Worm (Caenorhabditis elegans) whole organism, young adult: ENCODE results near the gene R10H10.3.
A peak's percentile ranks its signal among the peaks of the same experiment; 100 is the strongest.

Source experiments
- B0019.2 ChIP-seq: fragments of 200-800 bp; sonication (Bioruptor generic); conservative IDR thresholded peaks from 2 replicates; pipeline ENCODE4 v1.3.6; 2022; ENCODE audit warnings: missing genetic modification reagents, missing genetic modification characterization, missing compliant biosample characterization
- B0261.1 ChIP-seq: sonication (generic microtip); optimal IDR thresholded peaks from 2 replicates; lab custom pipeline; 2016; ENCODE audit warnings: mild to moderate bottlenecking, missing genetic modification characterization, moderate library complexity, missing compliant biosample characterization
- B0336.3 ChIP-seq: fragments of 200-800 bp; sonication (Bioruptor generic); IDR thresholded peaks from 2 replicates; pipeline ENCODE4 v1.3.6; 2022; ENCODE audit warnings: missing genetic modification characterization, missing compliant biosample characterization
- C06A6.2 ChIP-seq: fragments of 200-800 bp; sonication (Bioruptor generic); conservative IDR thresholded peaks from 2 replicates; pipeline ENCODE4 v1.3.6; 2022; ENCODE audit warnings: missing genetic modification characterization, missing compliant biosample characterization
- F10E7.11 ChIP-seq: sonication (generic microtip); optimal IDR thresholded peaks from 2 replicates; lab custom pipeline; 2017; ENCODE audit warnings: mild to moderate bottlenecking, missing genetic modification characterization, moderate library complexity, missing compliant biosample characterization
- F39B2.1 ChIP-seq: fragments of 200-800 bp; sonication (Bioruptor generic); IDR thresholded peaks from 2 replicates; pipeline ENCODE4 v1.3.6; 2022; ENCODE audit warnings: missing genetic modification reagents, missing genetic modification characterization, missing compliant biosample characterization
- F49E8.2 ChIP-seq: sonication (generic microtip); optimal IDR thresholded peaks from 3 replicates; lab custom pipeline; 2017; ENCODE audit warnings: missing genetic modification characterization, mild to moderate bottlenecking, missing compliant biosample characterization, antibody characterized with exemption, moderate library complexity; ENCODE audit not compliant: insufficient read depth
- F52B5.7 ChIP-seq: sonication (generic microtip); optimal IDR thresholded peaks from 2 replicates; lab custom pipeline; 2016; ENCODE audit warnings: mild to moderate bottlenecking, missing genetic modification characterization, missing compliant biosample characterization
- F57C9.4 ChIP-seq: sonication (generic microtip); optimal IDR thresholded peaks from 2 replicates; lab custom pipeline; 2017; ENCODE audit warnings: mild to moderate bottlenecking, missing genetic modification characterization, missing compliant biosample characterization
- K11D2.4 ChIP-seq: fragments of 200-800 bp; sonication (Bioruptor generic); IDR thresholded peaks from 2 replicates; pipeline ENCODE4 v1.3.6; 2022; ENCODE audit warnings: missing genetic modification reagents, missing genetic modification characterization, missing compliant biosample characterization
- T07F8.4 ChIP-seq: sonication (generic microtip); optimal IDR thresholded peaks from 2 replicates; lab custom pipeline; 2016; ENCODE audit warnings: mild to moderate bottlenecking, missing genetic modification characterization, moderate library complexity, missing compliant biosample characterization
- T26A5.8 ChIP-seq: sonication (generic microtip); optimal IDR thresholded peaks from 2 replicates; lab custom pipeline; 2016; ENCODE audit warnings: missing genetic modification characterization, missing compliant biosample characterization
- Y53F4B.3 ChIP-seq: fragments of 200-800 bp; sonication (Bioruptor generic); IDR thresholded peaks from 2 replicates; pipeline ENCODE4 v1.3.6; 2022; ENCODE audit warnings: missing genetic modification reagents, missing genetic modification characterization, missing compliant biosample characterization
- Y56A3A.18 ChIP-seq: fragments of 200-800 bp; sonication (Bioruptor generic); IDR thresholded peaks from 2 replicates; pipeline ENCODE4 v1.3.6; 2022; ENCODE audit warnings: missing genetic modification reagents, missing genetic modification characterization, missing compliant biosample characterization
- Y95B8A.8 ChIP-seq: fragments of 200-800 bp; sonication (Bioruptor generic); IDR thresholded peaks from 2 replicates; pipeline ENCODE4 v1.3.6; 2022; ENCODE audit warnings: missing genetic modification reagents, missing genetic modification characterization, missing compliant biosample characterization
- ama-1 ChIP-seq, 3 experiments: fragments of 150-350 bp in 1 of 3; sonication (generic microtip) in 2 of 3; optimal IDR thresholded peaks; 2 replicates each; lab custom pipeline; 2014 to 2018; ENCODE audit warnings: missing biosample characterization in 2 of 3, missing genetic modification characterization in 2 of 3, missing genetic modification reagents in 2 of 3
- attf-5 ChIP-seq: fragments of 200-800 bp; sonication (Bioruptor generic); optimal IDR thresholded peaks from 2 replicates; lab custom pipeline; 2018; ENCODE audit warnings: mild to moderate bottlenecking, missing genetic modification characterization, missing compliant biosample characterization
- attf-6 ChIP-seq: fragments of 200-800 bp; sonication (Bioruptor generic); IDR thresholded peaks from 2 replicates; pipeline ENCODE4 v1.3.6; 2022; ENCODE audit warnings: missing genetic modification reagents, missing genetic modification characterization, missing compliant biosample characterization
- cebp-1 ChIP-seq, 2 experiments: fragments of 200-800 bp in 1 of 2; sonication (Bioruptor generic) in 1 of 2; sonication (generic microtip) in 1 of 2; IDR thresholded peaks in 1 of 2; optimal IDR thresholded peaks in 1 of 2; 2 replicates each; pipeline versions ENCODE4 v1.3.6 to Lab custom; 2017 to 2022; ENCODE audit warnings: missing compliant biosample characterization in 2 of 2, missing genetic modification characterization in 2 of 2, mild to moderate bottlenecking in 1 of 2, missing genetic modification reagents in 1 of 2, moderate library complexity in 1 of 2
- cebp-2 ChIP-seq: fragments of 200-800 bp; sonication (Bioruptor generic); IDR thresholded peaks from 2 replicates; pipeline ENCODE4 v1.3.6; 2022; ENCODE audit warnings: missing genetic modification characterization, missing compliant biosample characterization
- ceh-27 ChIP-seq: fragments of 200-800 bp; sonication (Bioruptor generic); optimal IDR thresholded peaks from 2 replicates; lab custom pipeline; 2018; ENCODE audit warnings: mild to moderate bottlenecking, missing genetic modification characterization, moderate library complexity, missing compliant biosample characterization
- ceh-79 ChIP-seq: sonication (generic microtip); optimal IDR thresholded peaks from 2 replicates; lab custom pipeline; 2017; ENCODE audit warnings: mild to moderate bottlenecking, missing genetic modification characterization, missing compliant biosample characterization
- ceh-91 ChIP-seq: fragments of 200-800 bp; sonication (Bioruptor generic); IDR thresholded peaks from 2 replicates; pipeline ENCODE4 v1.3.6; 2022; ENCODE audit warnings: missing genetic modification reagents, missing genetic modification characterization, missing compliant biosample characterization
- die-1 ChIP-seq: sonication (generic microtip); optimal IDR thresholded peaks from 2 replicates; lab custom pipeline; 2016; ENCODE audit warnings: missing genotype, mild to moderate bottlenecking, missing genetic modification characterization, missing compliant biosample characterization
- dpff-1 ChIP-seq: sonication (generic microtip); optimal IDR thresholded peaks from 2 replicates; lab custom pipeline; 2017; ENCODE audit warnings: mild to moderate bottlenecking, missing genetic modification characterization, missing compliant biosample characterization
- efl-1 ChIP-seq: fragments of 150-350 bp; optimal IDR thresholded peaks from 2 replicates; lab custom pipeline; 2014; ENCODE audit warnings: missing biosample characterization, missing genetic modification reagents, missing genetic modification characterization
- egl-18 ChIP-seq: fragments of 200-800 bp; sonication (Bioruptor generic); IDR thresholded peaks from 2 replicates; pipeline ENCODE4 v1.3.6; 2022; ENCODE audit warnings: missing genetic modification reagents, missing genetic modification characterization, missing compliant biosample characterization
- ekl-4 ChIP-seq: fragments of 200-800 bp; sonication (Bioruptor generic); IDR thresholded peaks from 2 replicates; pipeline ENCODE4 v1.3.6; 2022; ENCODE audit warnings: missing genetic modification reagents, missing genetic modification characterization, missing compliant biosample characterization
- him-1 ChIP-seq: sonication (generic microtip); optimal IDR thresholded peaks from 2 replicates; lab custom pipeline; 2016; ENCODE audit warnings: missing genotype, missing genetic modification reagents, missing genetic modification characterization, missing compliant biosample characterization
- hlh-26 ChIP-seq: fragments of 200-800 bp; sonication (Bioruptor generic); conservative IDR thresholded peaks from 2 replicates; pipeline ENCODE4 v1.3.6; 2022; ENCODE audit warnings: missing genetic modification reagents, missing genetic modification characterization, missing compliant biosample characterization
- hsf-1 ChIP-seq: fragments of 200-800 bp; sonication (Bioruptor generic); IDR thresholded peaks from 2 replicates; pipeline ENCODE4 v1.3.6; 2022; ENCODE audit warnings: missing genetic modification reagents, missing genetic modification characterization, missing compliant biosample characterization
- lag-1 ChIP-seq: fragments of 200-800 bp; sonication (Bioruptor generic); IDR thresholded peaks from 2 replicates; pipeline ENCODE4 v1.3.6; 2022; ENCODE audit warnings: missing genetic modification reagents, missing genetic modification characterization, missing compliant biosample characterization
- lin-35 ChIP-seq, 3 experiments: fragments of 150-350 bp in 2 of 3; sonication (generic microtip) in 1 of 3; optimal IDR thresholded peaks; 2 replicates each; lab custom pipeline; 2014 to 2018; ENCODE audit warnings: missing biosample characterization in 3 of 3, missing genetic modification characterization in 3 of 3, missing genetic modification reagents in 3 of 3
- madf-3 ChIP-seq: fragments of 200-800 bp; sonication (Bioruptor generic); IDR thresholded peaks from 2 replicates; pipeline ENCODE4 v1.3.6; 2022; ENCODE audit warnings: missing genetic modification reagents, missing genetic modification characterization, missing compliant biosample characterization
- madf-6 ChIP-seq: fragments of 200-800 bp; sonication (Bioruptor generic); IDR thresholded peaks from 2 replicates; pipeline ENCODE4 v1.3.6; 2022; ENCODE audit warnings: missing genetic modification reagents, missing genetic modification characterization, missing compliant biosample characterization
- mes-4 ChIP-seq: sonication (generic microtip); optimal IDR thresholded peaks from 2 replicates; lab custom pipeline; 2016; ENCODE audit warnings: missing genotype, missing genetic modification characterization, missing compliant biosample characterization
- nhr-120 ChIP-seq: fragments of 200-800 bp; sonication (Bioruptor generic); IDR thresholded peaks from 2 replicates; pipeline ENCODE4 v1.3.6; 2022; ENCODE audit warnings: missing genetic modification characterization, missing compliant biosample characterization
- nhr-27 ChIP-seq: fragments of 200-800 bp; sonication (Bioruptor generic); optimal IDR thresholded peaks from 2 replicates; lab custom pipeline; 2018; ENCODE audit warnings: mild to moderate bottlenecking, missing genetic modification characterization, moderate library complexity, missing compliant biosample characterization
- rcor-1 ChIP-seq: fragments of 200-800 bp; sonication (Bioruptor generic); IDR thresholded peaks from 2 replicates; pipeline ENCODE4 v1.3.6; 2022; ENCODE audit warnings: missing genetic modification reagents, missing genetic modification characterization, missing compliant biosample characterization
- snpc-1.1 ChIP-seq: sonication (generic microtip); optimal IDR thresholded peaks from 2 replicates; lab custom pipeline; 2017; ENCODE audit warnings: missing genetic modification characterization, mild to moderate bottlenecking, missing compliant biosample characterization, antibody characterized with exemption, moderate library complexity, missing genotype, missing genetic modification reagents; ENCODE audit not compliant: insufficient read depth
- unc-62 ChIP-seq: fragments of 150-350 bp; optimal IDR thresholded peaks from 2 replicates; lab custom pipeline; 2014; ENCODE audit warnings: missing biosample characterization, missing genetic modification reagents, missing genetic modification characterization
- ztf-18 ChIP-seq: sonication (generic microtip); optimal IDR thresholded peaks from 2 replicates; lab custom pipeline; 2016; ENCODE audit warnings: missing genotype, mild to moderate bottlenecking, missing genetic modification characterization, missing compliant biosample characterization
- ztf-25 ChIP-seq: fragments of 200-800 bp; sonication (Bioruptor generic); IDR thresholded peaks from 2 replicates; pipeline ENCODE4 v1.3.6; 2022; ENCODE audit warnings: missing genetic modification reagents, missing genetic modification characterization, missing compliant biosample characterization
- ztf-3 ChIP-seq: fragments of 200-800 bp; sonication (Bioruptor generic); optimal IDR thresholded peaks from 2 replicates; lab custom pipeline; 2018; ENCODE audit warnings: mild to moderate bottlenecking, missing genetic modification characterization, missing compliant biosample characterization

Gene R10H10.3

DNA sequence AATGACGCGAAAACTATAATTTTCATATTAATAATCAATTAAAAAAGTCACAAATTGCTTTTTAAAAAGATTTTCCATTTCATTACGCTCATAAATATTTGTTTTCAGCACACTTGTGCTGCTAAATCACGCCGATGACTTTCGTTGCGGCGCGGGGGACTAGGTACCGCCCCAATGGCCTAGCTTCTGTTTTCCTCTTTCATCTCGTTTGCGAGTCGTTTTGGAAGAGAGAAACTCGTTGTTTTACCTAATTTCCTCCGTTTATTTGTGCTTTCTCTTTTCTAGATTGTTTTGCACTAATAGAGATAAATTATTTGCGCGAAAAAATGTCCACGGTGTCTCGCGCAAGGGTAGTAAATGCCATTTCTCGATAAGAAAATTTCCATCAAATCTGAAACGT lies 7.3 kb upstream of the R10H10.3 start (continued):
- TF ChIP-seq B0261.1 (tag; lab: Kevin White, UChicago) (no peak), cebp-1 (GFP tag; IDR thresholded peaks at IDR 0.05; lab: Robert Waterston, UW) (no peak), cebp-1 (tag; optimal IDR thresholded peaks at IDR 0.05; lab: Kevin White, UChicago) (peak; percentile 3), T07F8.4 (tag; lab: Kevin White, UChicago) (no peak), die-1 (tag; lab: Kevin White, UChicago) (no peak), snpc-1.1 (tag; lab: Kevin White, UChicago) (no peak)

ce11 chrIV:10382894-10383293 lies 5.4 kb upstream of the R10H10.3 start:
- TF ChIP-seq C06A6.2 (no peak), egl-18 (GFP tag; lab: Robert Waterston, UW) (no peak), ceh-91 (GFP tag; lab: Robert Waterston, UW) (no peak), attf-5 (no peak), F52B5.7 (tag; lab: Kevin White, UChicago) (no peak), hlh-26 (GFP tag; lab: Robert Waterston, UW) (no peak), madf-3 (no peak), dpff-1 (tag; lab: Kevin White, UChicago) (no peak), cebp-2 (no peak), Y53F4B.3 (GFP tag; lab: Robert Waterston, UW) (no peak)

DNA sequence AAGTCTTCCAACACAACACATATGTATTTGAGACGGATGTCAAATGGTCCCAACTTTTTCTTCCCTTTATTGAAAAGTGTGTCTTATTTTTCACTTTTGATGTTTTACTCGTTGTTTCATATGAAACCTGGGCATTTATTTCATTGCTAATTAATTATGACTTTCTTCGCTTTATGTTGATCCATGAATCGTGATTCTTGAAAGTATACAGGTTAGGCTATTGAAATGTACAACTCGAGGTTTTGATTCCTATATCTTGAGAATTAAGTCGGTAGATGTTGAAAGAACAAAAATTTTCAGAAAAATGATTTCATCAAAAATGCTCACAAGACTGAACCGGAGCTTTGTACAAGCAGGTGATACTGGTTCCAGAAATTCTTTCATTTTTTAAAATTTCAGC lies 1.2 kb upstream of the R10H10.3 start, which contains the start of gene nfu-1:
Gene nfu-1 (plus strand): TSS at position 301 of the 400 bp plus-strand sequence.
- no peak for TF ChIP-seq ztf-18 (tag; lab: Kevin White, UChicago)
- TF ChIP-seq efl-1 (GFP tag; lab: Kevin White, UChicago): no peak
- no peak for TF ChIP-seq F49E8.2 (tag; lab: Kevin White, UChicago)
- no peak for TF ChIP-seq ztf-25
- no peak for TF ChIP-seq cebp-2
- no peak for TF ChIP-seq F39B2.1 (GFP tag; lab: Robert Waterston, UW)
- TF ChIP-seq B0336.3 (GFP tag; lab: Robert Waterston, UW): peak; percentile 29; the same call in 1 of the 2 replicates
- 0 out of 2 replicates have a peak, but pooled peaks have one; percentile 11 for TF ChIP-seq hsf-1 (GFP tag; lab: Robert Waterston, UW)
- peak; percentile 45 for TF ChIP-seq ekl-4
- no peak for TF ChIP-seq F10E7.11 (tag; lab: Kevin White, UChicago)
- TF ChIP-seq ceh-27 (GFP tag; lab: Kevin White, UChicago): no peak
- TF ChIP-seq Y95B8A.8: no peak
- no peak for TF ChIP-seq lin-35 (GFP tag; optimal IDR thresholded peaks at IDR 0.05; lab: Kevin White, UChicago)
- no peak for TF ChIP-seq attf-6 (GFP tag; lab: Robert Waterston, UW)
- TF ChIP-seq rcor-1: no peak
- TF ChIP-seq snpc-1.1 (tag; lab: Kevin White, UChicago): no peak
- no peak for TF ChIP-seq nhr-120 (GFP tag; lab: Robert Waterston, UW)
- no peak for TF ChIP-seq him-1 (tag; lab: Kevin White, UChicago)
- TF ChIP-seq ceh-79 (tag; lab: Kevin White, UChicago): no peak
- TF ChIP-seq nhr-27 (tag; lab: Kevin White, UChicago): no peak
- no peak for TF ChIP-seq Y56A3A.18
- TF ChIP-seq madf-6 (GFP tag; lab: Robert Waterston, UW): peak; percentile 41; the same call in 1 of the 2 replicates
- no peak for TF ChIP-seq B0019.2 (GFP tag; lab: Robert Waterston, UW)
- TF ChIP-seq Y53F4B.3 (GFP tag; lab: Robert Waterston, UW): no peak
- TF ChIP-seq K11D2.4 (GFP tag; lab: Robert Waterston, UW): no peak
- no peak for TF ChIP-seq mes-4 (tag; lab: Kevin White, UChicago)
- no peak for TF ChIP-seq ztf-3 (GFP tag; lab: Kevin White, UChicago)
- TF ChIP-seq T26A5.8: no peak
- TF ChIP-seq unc-62: no peak
- TF ChIP-seq lag-1 (GFP tag; lab: Robert Waterston, UW): no peak
- TF ChIP-seq ama-1 (optimal IDR thresholded peaks at IDR 0.05; lab: Kevin White, UChicago): no peak
- peak in 1 of 2 experiments; percentile 41 for TF ChIP-seq ama-1 (GFP tag; optimal IDR thresholded peaks at IDR 0.05; lab: Kevin White, UChicago)
- TF ChIP-seq F57C9.4 (tag; lab: Kevin White, UChicago): no peak
